Fruit fly (Drosophila melanogaster) whole organism, embryonic: ENCODE data around the gene NPF.

Source experiments
- Atf-2 ChIP-seq: fragments of 200-800 bp; sonication (Bioruptor generic); optimal IDR thresholded peaks from 2 replicates; lab custom pipeline; 2016; ENCODE audit warnings: missing biosample characterization, missing genetic modification characterization
- Atf3 ChIP-seq: fragments of 200-800 bp; sonication (Bioruptor generic); optimal IDR thresholded peaks from 3 replicates; lab custom pipeline; 2016; ENCODE audit warnings: missing biosample characterization, missing genetic modification characterization
- Bdp1 ChIP-seq: fragments of 200-800 bp; sonication (Bioruptor generic); optimal IDR thresholded peaks from 3 replicates; lab custom pipeline; 2016; ENCODE audit warnings: missing biosample characterization, missing genetic modification characterization
- BtbVII ChIP-seq: fragments of 200-800 bp; sonication (Bioruptor generic); optimal IDR thresholded peaks from 3 replicates; lab custom pipeline; 2017; ENCODE audit warnings: missing biosample characterization, mild to moderate bottlenecking, missing genetic modification characterization
- CG10267 ChIP-seq: fragments of 200-800 bp; sonication (Bioruptor generic); optimal IDR thresholded peaks from 2 replicates; lab custom pipeline; 2018; ENCODE audit warnings: missing biosample characterization, mild to moderate bottlenecking, missing genetic modification characterization, moderate library complexity
- CG13894 ChIP-seq: fragments of 200-800 bp; sonication (Bioruptor generic); optimal IDR thresholded peaks from 3 replicates; lab custom pipeline; 2018; ENCODE audit warnings: missing biosample characterization, mild to moderate bottlenecking, missing genetic modification characterization, moderate library complexity
- CG15601 ChIP-seq: fragments of 200-800 bp; sonication (Bioruptor generic); optimal IDR thresholded peaks from 3 replicates; lab custom pipeline; 2019; ENCODE audit warnings: missing biosample characterization, mild to moderate bottlenecking, missing genetic modification characterization, moderate library complexity
- CG1647 ChIP-seq: fragments of 200-800 bp; sonication (Bioruptor generic); optimal IDR thresholded peaks from 3 replicates; lab custom pipeline; 2016; ENCODE audit warnings: missing biosample characterization, missing genetic modification characterization
- CG17328 ChIP-seq: fragments of 200-800 bp; sonication (Bioruptor generic); IDR thresholded peaks from 2 replicates; pipeline ENCODE4 v1.3.6; 2022; ENCODE audit warnings: missing biosample characterization, missing genetic modification characterization
- CG17385 ChIP-seq: fragments of 200-800 bp; sonication (Bioruptor generic); optimal IDR thresholded peaks from 3 replicates; lab custom pipeline; 2018; ENCODE audit warnings: missing biosample characterization, mild to moderate bottlenecking, missing genetic modification characterization
- CG2199 ChIP-seq: fragments of 200-800 bp; sonication (Bioruptor generic); IDR thresholded peaks from 3 replicates; pipeline ENCODE4 v1.3.6; 2022; ENCODE audit warnings: missing biosample characterization, missing genetic modification characterization
- CG4854 ChIP-seq: fragments of 200-800 bp; sonication (Bioruptor generic); optimal IDR thresholded peaks from 2 replicates; lab custom pipeline; 2016; ENCODE audit warnings: missing biosample characterization, missing genetic modification characterization, inconsistent platforms
- CG8388 ChIP-seq: fragments of 200-800 bp; sonication (Bioruptor generic); optimal IDR thresholded peaks from 2 replicates; lab custom pipeline; 2019; ENCODE audit warnings: missing biosample characterization, mild to moderate bottlenecking, missing genetic modification characterization, moderate library complexity
- CG8944 ChIP-seq: fragments of 200-800 bp; sonication (Bioruptor generic); optimal IDR thresholded peaks from 3 replicates; lab custom pipeline; 2016; ENCODE audit warnings: missing biosample characterization, missing genetic modification characterization
- CG9437 ChIP-seq: fragments of 200-800 bp; sonication (Bioruptor generic); optimal IDR thresholded peaks from 2 replicates; lab custom pipeline; 2018; ENCODE audit warnings: missing biosample characterization, mild to moderate bottlenecking, missing genetic modification characterization
- CG9609 ChIP-seq: fragments of 200-800 bp; sonication (Bioruptor generic); optimal IDR thresholded peaks from 3 replicates; lab custom pipeline; 2016; ENCODE audit warnings: missing biosample characterization, missing genetic modification characterization
- CG9817 ChIP-seq: fragments of 200-800 bp; sonication (Bioruptor generic); optimal IDR thresholded peaks from 2 replicates; lab custom pipeline; 2018; ENCODE audit warnings: missing biosample characterization, mild to moderate bottlenecking, missing genetic modification characterization, moderate library complexity
- CoRest ChIP-seq: fragments of 200-800 bp; sonication (Bioruptor generic); optimal IDR thresholded peaks from 3 replicates; lab custom pipeline; 2018; ENCODE audit warnings: missing biosample characterization, mild to moderate bottlenecking, missing genetic modification characterization, moderate library complexity
- Dad ChIP-seq: fragments of 200-800 bp; sonication (Bioruptor generic); optimal IDR thresholded peaks from 3 replicates; lab custom pipeline; 2016; ENCODE audit warnings: missing biosample characterization, missing genetic modification characterization
- Dbx ChIP-seq: fragments of 200-800 bp; sonication (Bioruptor generic); IDR thresholded peaks from 3 replicates; pipeline ENCODE4 v1.3.6; 2022; ENCODE audit warnings: missing biosample characterization, missing genetic modification characterization
- Deaf1 ChIP-seq: fragments of 200-800 bp; optimal IDR thresholded peaks from 3 replicates; lab custom pipeline; 2019; ENCODE audit warnings: missing biosample characterization, mild to moderate bottlenecking, missing genetic modification characterization, moderate library complexity
- Dll ChIP-seq: fragments of 200-800 bp; sonication (Bioruptor generic); IDR thresholded peaks from 4 replicates; pipeline ENCODE4 v1.3.6; 2022; ENCODE audit warnings: missing biosample characterization, missing genetic modification characterization; ENCODE audit not compliant: partially characterized antibody
- Drgx ChIP-seq: fragments of 200-800 bp; sonication (Bioruptor generic); IDR thresholded peaks from 2 replicates; pipeline ENCODE4 v1.3.6; 2022; ENCODE audit warnings: missing biosample characterization, missing genetic modification characterization
- Hey ChIP-seq: fragments of 200-800 bp; sonication (Bioruptor generic); optimal IDR thresholded peaks from 3 replicates; lab custom pipeline; 2018; ENCODE audit warnings: missing biosample characterization, mild to moderate bottlenecking, missing genetic modification characterization
- Kr ChIP-seq: fragments of 200-800 bp; sonication (Bioruptor generic); optimal IDR thresholded peaks from 2 replicates; lab custom pipeline; 2017; ENCODE audit warnings: missing biosample characterization, mild to moderate bottlenecking, missing genetic modification characterization
- Nf-YA ChIP-seq: fragments of 200-800 bp; sonication (Bioruptor generic); IDR thresholded peaks from 2 replicates; pipeline ENCODE4 v1.3.6; 2022; ENCODE audit warnings: missing biosample characterization, missing genetic modification characterization
- Nf-YC ChIP-seq: fragments of 200-800 bp; optimal IDR thresholded peaks from 3 replicates; lab custom pipeline; 2019; ENCODE audit warnings: missing biosample characterization, mild to moderate bottlenecking, missing genetic modification characterization, moderate library complexity
- NfI ChIP-seq: fragments of 200-800 bp; sonication (Bioruptor generic); optimal IDR thresholded peaks from 3 replicates; lab custom pipeline; 2018; ENCODE audit warnings: missing biosample characterization, mild to moderate bottlenecking, missing genetic modification characterization, moderate library complexity
- Ptx1 ChIP-seq: fragments of 200-800 bp; sonication (Bioruptor generic); IDR thresholded peaks from 2 replicates; pipeline ENCODE4 v1.3.6; 2022; ENCODE audit warnings: missing biosample characterization, missing genetic modification characterization
- Sox100B ChIP-seq: fragments of 200-800 bp; sonication (Bioruptor generic); optimal IDR thresholded peaks from 3 replicates; lab custom pipeline; 2018; ENCODE audit warnings: missing biosample characterization, mild to moderate bottlenecking, missing genetic modification characterization
- Ssrp ChIP-seq: fragments of 200-800 bp; sonication (Bioruptor generic); optimal IDR thresholded peaks from 2 replicates; lab custom pipeline; 2018; ENCODE audit warnings: missing biosample characterization, mild to moderate bottlenecking, missing genetic modification characterization, moderate library complexity
- TFAM ChIP-seq: fragments of 200-800 bp; sonication (Bioruptor generic); optimal IDR thresholded peaks from 2 replicates; lab custom pipeline; 2017; ENCODE audit warnings: missing biosample characterization, missing genetic modification characterization, inconsistent platforms
- Taf1 ChIP-seq: fragments of 200-800 bp; sonication (Bioruptor generic); IDR thresholded peaks from 2 replicates; pipeline ENCODE4 v1.3.6; 2022; ENCODE audit warnings: missing biosample characterization, missing genetic modification characterization
- amos ChIP-seq: fragments of 200-800 bp; sonication (Bioruptor generic); IDR thresholded peaks from 2 replicates; pipeline ENCODE4 v1.3.6; 2022; ENCODE audit warnings: missing biosample characterization, missing genetic modification characterization; ENCODE audit not compliant: partially characterized antibody
- bigmax ChIP-seq: fragments of 200-800 bp; sonication (Bioruptor generic); optimal IDR thresholded peaks from 2 replicates; lab custom pipeline; 2018; ENCODE audit warnings: missing biosample characterization, mild to moderate bottlenecking, missing genetic modification characterization
- cwo ChIP-seq: fragments of 200-800 bp; sonication (Bioruptor generic); optimal IDR thresholded peaks from 3 replicates; lab custom pipeline; 2017; ENCODE audit warnings: missing biosample characterization, missing genetic modification characterization, mild to moderate bottlenecking, moderate library complexity, missing genetic modification reagents
- dm ChIP-seq: fragments of 200-800 bp; sonication (Bioruptor generic); optimal IDR thresholded peaks from 3 replicates; lab custom pipeline; 2016; ENCODE audit warnings: missing biosample characterization, missing genetic modification characterization
- ftz-f1 ChIP-seq: fragments of 200-800 bp; sonication (Bioruptor generic); optimal IDR thresholded peaks from 2 replicates; lab custom pipeline; 2016; ENCODE audit warnings: missing biosample characterization, missing genetic modification characterization
- grau ChIP-seq: fragments of 200-800 bp; optimal IDR thresholded peaks from 3 replicates; lab custom pipeline; 2019; ENCODE audit warnings: missing biosample characterization, mild to moderate bottlenecking, missing genetic modification characterization, moderate library complexity
- gro ChIP-seq: fragments of 200-800 bp; sonication (Bioruptor generic); optimal IDR thresholded peaks from 2 replicates; lab custom pipeline; 2016; ENCODE audit warnings: missing biosample characterization, missing genetic modification characterization
- gsb ChIP-seq: fragments of 200-800 bp; sonication (Bioruptor generic); IDR thresholded peaks from 2 replicates; pipeline ENCODE4 v1.3.6; 2022; ENCODE audit warnings: missing biosample characterization, missing genetic modification characterization
- onecut ChIP-seq: fragments of 200-800 bp; sonication (Bioruptor generic); IDR thresholded peaks from 2 replicates; pipeline ENCODE4 v1.3.6; 2022; ENCODE audit warnings: missing biosample characterization, missing genetic modification characterization
- ranshi ChIP-seq: fragments of 200-800 bp; sonication (Bioruptor generic); IDR thresholded peaks from 2 replicates; pipeline ENCODE4 v1.3.6; 2022; ENCODE audit warnings: missing biosample characterization, missing genetic modification characterization
- sd ChIP-seq: fragments of 200-800 bp; sonication (Bioruptor generic); optimal IDR thresholded peaks from 3 replicates; lab custom pipeline; 2018; ENCODE audit warnings: missing biosample characterization, mild to moderate bottlenecking, missing genetic modification characterization, moderate library complexity
- stwl ChIP-seq: fragments of 200-800 bp; sonication (Bioruptor generic); optimal IDR thresholded peaks from 3 replicates; lab custom pipeline; 2018; ENCODE audit warnings: missing biosample characterization, mild to moderate bottlenecking, missing genetic modification characterization, moderate library complexity
- tin ChIP-seq: fragments of 200-800 bp; sonication (Bioruptor generic); optimal IDR thresholded peaks from 3 replicates; lab custom pipeline; 2016; ENCODE audit warnings: missing biosample characterization, missing genetic modification characterization
- twi ChIP-seq: fragments of 200-800 bp; optimal IDR thresholded peaks from 2 replicates; lab custom pipeline; 2019; ENCODE audit warnings: missing biosample characterization, mild to moderate bottlenecking, missing genetic modification characterization, moderate library complexity
- unc-4 ChIP-seq: fragments of 200-800 bp; sonication (Bioruptor generic); IDR thresholded peaks from 2 replicates; pipeline ENCODE4 v1.3.6; 2022; ENCODE audit warnings: missing biosample characterization, missing genetic modification characterization; ENCODE audit not compliant: partially characterized antibody
- unpg ChIP-seq: fragments of 200-800 bp; sonication (Bioruptor generic); optimal IDR thresholded peaks from 3 replicates; lab custom pipeline; 2018; ENCODE audit warnings: missing biosample characterization, mild to moderate bottlenecking, missing genetic modification characterization, moderate library complexity

The NPF gene

DNA sequence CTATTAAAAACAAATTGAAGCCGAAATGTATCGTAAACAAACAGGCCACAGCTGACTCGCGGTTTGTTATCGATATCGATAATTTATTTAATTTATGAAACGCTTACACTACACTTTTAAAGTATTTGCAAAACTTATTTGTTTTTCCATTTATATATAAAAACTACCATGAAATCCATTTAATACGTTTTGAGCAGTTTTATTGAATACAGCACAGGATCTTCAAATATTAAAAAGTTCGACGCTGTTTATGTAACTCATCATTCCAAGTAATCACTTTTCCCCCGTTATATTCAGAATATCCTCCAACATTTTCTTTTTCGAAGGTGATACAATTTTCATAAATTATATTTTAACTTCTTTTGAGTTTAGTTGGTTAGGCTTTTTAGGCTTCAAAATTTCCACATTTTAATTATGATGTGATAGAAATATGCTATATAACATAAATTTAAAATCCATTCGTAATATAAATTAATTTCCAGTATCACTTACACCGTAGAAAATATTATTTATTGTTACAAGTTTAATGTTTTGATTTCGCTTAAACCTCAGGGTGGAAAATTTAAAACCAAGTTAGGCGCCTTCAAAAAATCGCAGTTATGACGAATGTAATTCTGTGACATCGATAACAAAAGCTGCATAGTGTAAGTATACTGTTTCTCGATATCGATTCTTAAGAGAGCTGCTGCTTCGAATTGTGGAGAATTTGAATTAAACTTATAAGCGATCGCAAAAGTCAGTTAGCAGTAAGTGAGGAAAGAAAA, 38.1 kb downstream of the NPF start, which contains the start of the genes CG10324 and CCT3 (continued):
- TF ChIP-seq sd (tag; lab: Kevin White, UChicago) (no peak), Drgx (GFP tag; lab: Robert Waterston, UW) (peak; percentile 67), amos (GFP tag; lab: Robert Waterston, UW) (peak; percentile 72), onecut (GFP tag; lab: Robert Waterston, UW) (no peak), Sox100B (GFP tag; lab: Kevin White, UChicago) (no peak), Atf3 (GFP tag; lab: Kevin White, UChicago) (peak; percentile 22), TFAM (no peak), stwl (peak; percentile 34), CG4854 (GFP tag; lab: Kevin White, UChicago) (peak; percentile 43), Taf1 (no peak), CG13894 (tag; lab: Kevin White, UChicago) (peak; percentile 25), grau (peak; percentile 78), gsb (no peak), BtbVII (GFP tag; lab: Kevin White, UChicago) (peak; percentile 62), CG17385 (GFP tag; lab: Kevin White, UChicago) (peak; percentile 78), twi (tag; lab: Kevin White, UChicago) (peak; percentile 62), dm (GFP tag; lab: Kevin White, UChicago) (no peak), Hey (tag; lab: Kevin White, UChicago) (no peak), CG9817 (tag; lab: Kevin White, UChicago) (peak; percentile 80), Bdp1 (GFP tag; lab: Kevin White, UChicago) (no peak), CG2199 (no peak), Ssrp (tag; lab: Kevin White, UChicago) (peak; percentile 73), Nf-YA (GFP tag; lab: Robert Waterston, UW) (no peak), CG8944 (GFP tag; lab: Kevin White, UChicago) (peak; percentile 6), CG15601 (tag; lab: Kevin White, UChicago) (peak; percentile 42), Dll (GFP tag; lab: Robert Waterston, UW) (peak; percentile 71), CG8388 (GFP tag; lab: Kevin White, UChicago) (peak; percentile 55), CoRest (tag; lab: Kevin White, UChicago) (peak; percentile 87), CG17328 (peak; percentile 40; the same call in 1 of the 2 replicates), unpg (GFP tag; lab: Kevin White, UChicago) (peak; percentile 76), bigmax (GFP tag; lab: Kevin White, UChicago) (no peak), Deaf1 (tag; lab: Kevin White, UChicago) (no peak), gro (GFP tag; lab: Kevin White, UChicago) (no peak), ranshi (GFP tag; lab: Robert Waterston, UW) (0 out of 2 replicates have a peak, but pooled peaks have one; percentile 49), CG10267 (peak; percentile 63), CG9609 (GFP tag; lab: Kevin White, UChicago) (peak; percentile 44), cwo (GFP tag; lab: Kevin White, UChicago) (peak; percentile 35), unc-4 (peak; percentile 67), Nf-YC (tag; lab: Kevin White, UChicago) (peak; percentile 77), NfI (peak; percentile 77), ftz-f1 (GFP tag; lab: Kevin White, UChicago) (no peak), Ptx1 (GFP tag; lab: Robert Waterston, UW) (peak; percentile 67), tin (GFP tag; lab: Kevin White, UChicago) (peak; percentile 50), Kr (no peak), Dbx (GFP tag; lab: Robert Waterston, UW) (peak; percentile 44; the same call in 1 of the 3 replicates), Dad (no peak), Atf-2 (GFP tag; lab: Kevin White, UChicago) (peak; percentile 26), CG9437 (GFP tag; lab: Kevin White, UChicago) (peak; percentile 47), CG1647 (GFP tag; lab: Kevin White, UChicago) (no peak)
